Fruit fly (Drosophila melanogaster) whole organism, wandering third instar larva: Measurements from ENCODE around the gene CG12684.
A peak's percentile ranks its signal among the peaks of the same experiment; 100 is the strongest.

Source experiments
- Abd-B ChIP-seq: fragments of >200 bp; optimal IDR thresholded peaks from 2 replicates; lab custom pipeline; 2017; ENCODE audit warnings: missing biosample characterization, missing genetic modification characterization
- CG32264 ChIP-seq: fragments of 200-800 bp; sonication (Bioruptor generic); optimal IDR thresholded peaks from 2 replicates; lab custom pipeline; 2016; ENCODE audit warnings: missing biosample characterization, missing genetic modification characterization
- CG9705 ChIP-seq: fragments of 200-800 bp; sonication (Bioruptor generic); optimal IDR thresholded peaks from 2 replicates; lab custom pipeline; 2018; ENCODE audit warnings: missing biosample characterization, mild to moderate bottlenecking, missing genetic modification characterization
- CrebA ChIP-seq: fragments of 200-800 bp; sonication (Bioruptor generic); optimal IDR thresholded peaks from 2 replicates; lab custom pipeline; 2016; ENCODE audit warnings: missing biosample characterization, mild to moderate bottlenecking, missing genetic modification characterization, borderline replicate concordance
- Dfd ChIP-seq: fragments of >200 bp; optimal IDR thresholded peaks from 2 replicates; lab custom pipeline; 2017; ENCODE audit warnings: missing biosample characterization, missing genetic modification characterization
- Dif ChIP-seq: fragments of 200-275, 200-300 bp; sonication (Bioruptor generic); optimal IDR thresholded peaks from 2 replicates; lab custom pipeline; 2018; ENCODE audit warnings: missing biosample characterization, missing genetic modification characterization; ENCODE audit not compliant: partially characterized antibody
- GATAd ChIP-seq: sonication (Bioruptor generic); optimal IDR thresholded peaks from 2 replicates; lab custom pipeline; 2016; ENCODE audit warnings: missing biosample characterization, missing genetic modification characterization
- HLH106 ChIP-seq: fragments of 200-800 bp; optimal IDR thresholded peaks from 3 replicates; lab custom pipeline; 2019; ENCODE audit warnings: missing biosample characterization, mild to moderate bottlenecking, missing genetic modification characterization, moderate library complexity
- Hnf4 ChIP-seq: fragments of 200-800 bp; sonication (Bioruptor generic); optimal IDR thresholded peaks from 2 replicates; lab custom pipeline; 2016; ENCODE audit warnings: missing biosample characterization, mild to moderate bottlenecking, missing genetic modification characterization
- Hr78 ChIP-seq: fragments of >200 bp; optimal IDR thresholded peaks from 2 replicates; lab custom pipeline; 2017; ENCODE audit warnings: missing biosample characterization, missing genetic modification characterization
- Hr83 ChIP-seq: fragments of 200-300 bp; sonication (Bioruptor generic); optimal IDR thresholded peaks from 2 replicates; lab custom pipeline; 2016; ENCODE audit warnings: missing biosample characterization, mild to moderate bottlenecking, missing genetic modification characterization, moderate library complexity; ENCODE audit not compliant: poor library complexity, severe bottlenecking
- Jra ChIP-seq: sonication (Bioruptor generic); optimal IDR thresholded peaks from 2 replicates; lab custom pipeline; 2016; ENCODE audit warnings: missing biosample characterization, missing genetic modification characterization
- Mio ChIP-seq: sonication (Bioruptor generic); optimal IDR thresholded peaks from 2 replicates; lab custom pipeline; 2016; ENCODE audit warnings: missing biosample characterization, missing genetic modification characterization
- Myc ChIP-seq: fragments of >200 bp; optimal IDR thresholded peaks from 2 replicates; lab custom pipeline; 2017
- N ChIP-seq: fragments of >200 bp; optimal IDR thresholded peaks from 2 replicates; lab custom pipeline; 2018; ENCODE audit warnings: missing biosample characterization, missing external identifiers, missing genetic modification characterization
- OdsH ChIP-seq: fragments of 200-800 bp; sonication (Bioruptor generic); optimal IDR thresholded peaks from 2 replicates; lab custom pipeline; 2016; ENCODE audit warnings: missing biosample characterization, mild to moderate bottlenecking, missing genetic modification characterization
- Rel ChIP-seq, 2 experiments: fragments of 200-800 bp; sonication (Bioruptor generic) in 1 of 2; optimal IDR thresholded peaks; 2 replicates in 1 of 2; 3 replicates in 1 of 2; lab custom pipeline; 2016 to 2019; ENCODE audit warnings: mild to moderate bottlenecking in 2 of 2, missing biosample characterization in 2 of 2, missing genetic modification characterization in 2 of 2, moderate library complexity in 1 of 2
- Sp1 ChIP-seq: fragments of 200-800 bp; sonication (Bioruptor generic); optimal IDR thresholded peaks from 3 replicates; lab custom pipeline; 2019; ENCODE audit warnings: missing biosample characterization, mild to moderate bottlenecking, missing genetic modification characterization, moderate library complexity
- Vsx2 ChIP-seq: fragments of 200-300, 225-300 bp; sonication (Bioruptor generic); optimal IDR thresholded peaks from 2 replicates; lab custom pipeline; 2018; ENCODE audit warnings: missing biosample characterization, missing genetic modification characterization; ENCODE audit not compliant: partially characterized antibody
- br ChIP-seq: fragments of 200-800 bp; sonication (Bioruptor generic); optimal IDR thresholded peaks from 2 replicates; lab custom pipeline; 2016; ENCODE audit warnings: missing biosample characterization, missing genetic modification characterization
- brk ChIP-seq: fragments of 200-800 bp; sonication (Bioruptor generic); optimal IDR thresholded peaks from 2 replicates; lab custom pipeline; 2016; ENCODE audit warnings: missing biosample characterization, mild to moderate bottlenecking, missing genetic modification characterization
- dl ChIP-seq, 2 experiments: fragments of 175-275, 200-275 bp in 1 of 2; fragments of 200-275 bp in 1 of 2; sonication (Bioruptor generic); optimal IDR thresholded peaks; lab custom pipeline; 2018; ENCODE audit warnings: mild to moderate bottlenecking in 2 of 2, missing biosample characterization in 2 of 2, missing genetic modification characterization in 2 of 2, moderate library complexity in 2 of 2; ENCODE audit not compliant: partially characterized antibody in 2 of 2, insufficient read depth in 1 of 2
- dmrt93B ChIP-seq: fragments of 200-800 bp; sonication (Bioruptor generic); optimal IDR thresholded peaks from 2 replicates; lab custom pipeline; 2018; ENCODE audit warnings: missing biosample characterization, mild to moderate bottlenecking, missing genetic modification characterization
- dsf ChIP-seq: sonication (Bioruptor generic); optimal IDR thresholded peaks from 2 replicates; lab custom pipeline; 2016; ENCODE audit warnings: missing biosample characterization, missing genetic modification characterization, borderline replicate concordance
- ey ChIP-seq: fragments of 200-800 bp; sonication (Bioruptor generic); optimal IDR thresholded peaks from 2 replicates; lab custom pipeline; 2016; ENCODE audit warnings: missing biosample characterization, missing genetic modification characterization
- foxo ChIP-seq, 2 experiments: fragments of 200-800 bp; sonication (Bioruptor generic); optimal IDR thresholded peaks; 2 replicates in 1 of 2; 3 replicates in 1 of 2; lab custom pipeline; 2016 to 2017; ENCODE audit warnings: missing biosample characterization in 2 of 2, missing genetic modification characterization in 2 of 2
- fru ChIP-seq: fragments of 200-800 bp; sonication (Bioruptor generic); optimal IDR thresholded peaks from 3 replicates; lab custom pipeline; 2016; ENCODE audit warnings: missing biosample characterization, mild to moderate bottlenecking, missing genetic modification characterization
- h ChIP-seq: fragments of 200-800 bp; sonication (Bioruptor generic); optimal IDR thresholded peaks from 3 replicates; lab custom pipeline; 2016; ENCODE audit warnings: missing biosample characterization, mild to moderate bottlenecking, missing genetic modification characterization
- jim ChIP-seq: fragments of 175-275, 200-325 bp; sonication (Bioruptor generic); optimal IDR thresholded peaks from 2 replicates; lab custom pipeline; 2016; ENCODE audit warnings: missing biosample characterization, mild to moderate bottlenecking, missing genetic modification characterization
- lola ChIP-seq: fragments of >200 bp; optimal IDR thresholded peaks from 2 replicates; lab custom pipeline; 2017; ENCODE audit warnings: missing biosample characterization, missing genetic modification characterization
- pan ChIP-seq: fragments of >200 bp; optimal IDR thresholded peaks from 2 replicates; lab custom pipeline; 2017
- psq ChIP-seq: fragments of 200-800 bp; sonication (Bioruptor generic); optimal IDR thresholded peaks from 3 replicates; lab custom pipeline; 2017; ENCODE audit warnings: missing biosample characterization, mild to moderate bottlenecking, missing genetic modification characterization, moderate library complexity
- rgr ChIP-seq: fragments of 200-800 bp; sonication (Bioruptor generic); optimal IDR thresholded peaks from 3 replicates; lab custom pipeline; 2016; ENCODE audit warnings: missing biosample characterization, mild to moderate bottlenecking, missing genetic modification characterization
- sage ChIP-seq: fragments of 200-800 bp; sonication (Bioruptor generic); optimal IDR thresholded peaks from 2 replicates; lab custom pipeline; 2016; ENCODE audit warnings: missing biosample characterization, mild to moderate bottlenecking, missing genetic modification characterization
- sv ChIP-seq: fragments of 200-800 bp; sonication (Bioruptor generic); optimal IDR thresholded peaks from 3 replicates; lab custom pipeline; 2016; ENCODE audit warnings: missing biosample characterization, missing genetic modification characterization
- tai ChIP-seq: sonication (Bioruptor generic); optimal IDR thresholded peaks from 2 replicates; lab custom pipeline; 2016; ENCODE audit warnings: missing biosample characterization, missing genetic modification characterization
- usp ChIP-seq: fragments of >200 bp; optimal IDR thresholded peaks from 2 replicates; lab custom pipeline; 2017; ENCODE audit warnings: missing biosample characterization, missing genetic modification characterization
- woc ChIP-seq: sonication (Bioruptor generic); optimal IDR thresholded peaks from 2 replicates; lab custom pipeline; 2016; ENCODE audit warnings: missing biosample characterization, mild to moderate bottlenecking, missing genetic modification characterization

Gene CG12684

DNA sequence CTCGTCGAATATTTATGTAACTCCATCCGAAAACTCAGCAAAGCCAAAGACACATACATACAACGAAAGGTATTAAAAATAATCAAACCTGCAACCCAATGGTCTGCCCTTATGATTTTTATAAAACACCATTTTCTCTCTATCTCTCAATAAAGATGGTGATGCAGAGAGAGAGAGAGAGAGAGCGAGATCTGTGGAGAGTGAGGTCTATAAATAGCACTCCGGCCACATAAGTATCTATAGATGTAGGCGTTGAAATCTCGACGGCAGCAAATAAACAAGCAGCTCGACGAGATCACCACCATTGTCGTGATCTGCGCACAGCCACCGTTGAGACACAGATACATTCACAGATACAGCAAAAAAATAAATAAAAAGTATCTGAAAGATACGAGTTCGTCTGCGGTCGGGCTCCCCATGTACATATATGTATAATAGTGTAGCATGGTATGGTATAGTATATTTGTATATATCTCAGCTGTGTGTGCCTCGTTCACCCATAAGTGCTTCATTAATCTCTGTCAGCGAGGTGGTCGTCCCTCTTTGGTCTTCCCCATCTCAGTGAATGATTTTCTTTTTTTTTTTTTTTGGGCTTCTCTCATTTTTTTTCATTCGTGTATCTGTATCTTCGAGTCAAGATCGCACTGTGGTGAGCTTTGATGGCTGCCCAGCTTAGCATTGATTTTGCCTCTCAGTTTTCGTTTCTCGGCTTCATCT lies 24.9 kb upstream of the CG12684 start:
- TF ChIP-seq N (GFP tag; lab: Kevin White, UChicago) (no peak), lola (no peak), psq (peak; percentile 12)

DNA sequence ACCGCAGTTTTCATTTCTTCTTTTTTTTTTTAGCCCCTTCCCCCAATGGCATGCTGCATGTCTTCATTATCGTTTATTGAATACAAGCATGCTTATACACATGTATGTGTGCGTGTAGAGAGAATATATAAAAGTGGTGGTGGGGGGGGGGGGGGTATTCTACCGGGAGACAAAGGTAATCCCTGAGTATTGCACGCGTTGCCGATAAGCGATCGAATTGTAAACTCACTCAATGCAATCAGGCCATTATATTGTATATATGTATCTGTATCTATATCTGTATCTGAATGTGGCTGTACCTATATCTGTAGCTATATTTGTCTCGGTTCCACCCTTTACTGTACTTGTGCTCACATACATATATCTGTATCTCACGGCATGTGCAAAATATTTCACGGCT lies 20.5 kb upstream of the CG12684 start:
- TF ChIP-seq Jra (no peak), Rel (GFP tag; optimal IDR thresholded peaks at IDR 0.05; lab: Kevin White, UChicago) (no peak), Rel (tag; optimal IDR thresholded peaks at IDR 0.05; lab: Kevin White, UChicago) (peak; percentile 53)

DNA sequence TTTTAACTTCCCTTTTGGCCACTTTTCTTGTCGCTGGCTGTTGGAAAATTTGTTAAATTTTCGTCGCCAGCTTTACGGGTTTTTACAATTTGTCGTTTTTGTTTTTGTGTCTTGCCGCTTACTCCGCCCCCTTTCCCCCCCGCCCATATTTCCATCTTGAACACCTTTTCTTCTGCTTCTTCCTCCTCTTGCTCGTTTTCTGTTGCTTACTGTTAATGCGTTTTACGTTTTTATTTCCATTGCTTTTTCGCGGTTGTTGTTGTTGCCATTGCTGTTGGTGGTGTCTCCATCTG lies 19.0 kb upstream of the CG12684 start:
- no peak for TF ChIP-seq woc (GFP tag; lab: Kevin White, UChicago)

DNA sequence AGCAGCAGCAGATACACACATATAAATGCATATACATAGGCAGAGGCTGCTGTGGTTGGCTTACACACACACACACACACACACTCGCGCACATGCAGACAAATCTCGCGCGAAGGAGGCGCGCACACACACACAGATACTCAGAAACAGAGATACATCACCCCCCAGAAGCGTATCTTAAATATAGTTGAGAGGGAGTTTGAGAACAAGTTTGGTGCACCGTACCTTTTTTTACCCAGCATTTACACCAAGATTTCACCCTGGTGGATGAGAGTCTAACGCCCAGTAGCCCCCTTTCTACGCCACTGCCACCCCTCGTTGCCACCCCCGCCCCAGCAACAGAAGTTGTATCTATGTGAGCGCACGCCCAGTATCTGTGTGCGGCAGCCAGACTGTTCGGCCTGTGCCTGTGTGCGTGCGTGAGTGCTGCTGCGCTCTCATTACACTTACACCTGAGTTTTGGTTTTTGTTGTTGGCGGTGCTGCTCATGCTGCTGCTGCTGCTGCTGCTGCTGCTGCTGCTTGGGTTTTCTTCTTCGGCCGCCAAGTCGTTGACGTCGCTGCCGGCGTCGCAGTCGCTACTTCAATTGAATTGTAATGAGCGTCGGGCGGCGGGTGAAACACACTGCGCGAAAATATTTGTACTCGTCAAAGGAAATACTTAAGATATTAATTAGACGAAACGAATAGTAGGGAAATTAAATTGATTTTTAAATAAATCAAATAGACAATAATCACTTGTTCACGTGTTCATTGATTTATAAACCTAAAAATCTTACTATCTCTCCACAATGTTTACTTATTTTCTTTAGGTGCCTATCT lies 18.4 kb upstream of the CG12684 start:
- TF ChIP-seq ey (GFP tag; lab: Kevin White, UChicago) (peak; percentile 79), Abd-B (no peak), dsf (GFP tag; lab: Kevin White, UChicago) (no peak), N (GFP tag; lab: Kevin White, UChicago) (peak; percentile 38), Dfd (peak; percentile 86), woc (GFP tag; lab: Kevin White, UChicago) (peak; percentile 15), CG32264 (GFP tag; lab: Kevin White, UChicago) (no peak), Sp1 (GFP tag; lab: Kevin White, UChicago) (peak; percentile 87), CG9705 (peak; percentile 80), fru (GFP tag; lab: Kevin White, UChicago) (peak; percentile 61), Dif (GFP tag; lab: Kevin White, UChicago) (no peak), CrebA (GFP tag; lab: Kevin White, UChicago) (no peak), foxo (GFP tag; optimal IDR thresholded peaks at IDR 0.05; lab: Kevin White, UChicago) (peak in 1 of 2 experiments; percentile 92), br (GFP tag; lab: Kevin White, UChicago) (peak; percentile 29), brk (GFP tag; lab: Kevin White, UChicago) (no peak), Hr83 (GFP tag; lab: Kevin White, UChicago) (no peak), jim (GFP tag; lab: Kevin White, UChicago) (no peak), lola (no peak), rgr (GFP tag; lab: Kevin White, UChicago) (peak; percentile 89), OdsH (GFP tag; lab: Kevin White, UChicago) (peak; percentile 85), Myc (lab: Kevin White, UChicago) (no peak), dl (GFP tag; optimal IDR thresholded peaks at IDR 0.05; lab: Kevin White, UChicago; ENCODE audit: insufficient read depth in 1 of 2, partially characterized antibody in 2 of 2) (no peak), tai (GFP tag; lab: Kevin White, UChicago) (peak; percentile 27), Hr78 (GFP tag; lab: Kevin White, UChicago) (no peak), sv (GFP tag; lab: Kevin White, UChicago) (peak; percentile 25), Hnf4 (GFP tag; lab: Kevin White, UChicago) (peak; percentile 47), Vsx2 (GFP tag; lab: Kevin White, UChicago) (no peak), dmrt93B (GFP tag; lab: Kevin White, UChicago) (peak; percentile 94), pan (no peak), GATAd (GFP tag; lab: Kevin White, UChicago) (no peak), h (GFP tag; lab: Kevin White, UChicago) (peak; percentile 83), Mio (GFP tag; lab: Kevin White, UChicago) (peak; percentile 24), sage (no peak), psq (peak; percentile 78), HLH106 (tag; lab: Kevin White, UChicago) (peak; percentile 94), Rel (GFP tag; optimal IDR thresholded peaks at IDR 0.05; lab: Kevin White, UChicago) (no peak), Rel (tag; optimal IDR thresholded peaks at IDR 0.05; lab: Kevin White, UChicago) (peak; percentile 33), Jra (no peak), usp (GFP tag; lab: Kevin White, UChicago) (no peak)
